Fruit fly (Drosophila melanogaster): ENCODE data around the gene CG12883.
A peak's percentile ranks its signal among the peaks of the same experiment; 100 is the strongest.

The CG12883 gene

dm6 chr3R:27661971-27662489, 17.1 kb upstream of the CG12883 start, which contains the start of gene unc80 (continued):
- TF ChIP-seq CG14050 (GFP tag; IDR thresholded peaks at IDR 0.05), result 0 out of 3 replicates have a peak, but pooled peaks have one; percentile 18
- no peak for TF ChIP-seq CG10274 (GFP tag; optimal IDR thresholded peaks at IDR 0.05)
- no peak for TF ChIP-seq bigmax (GFP tag; optimal IDR thresholded peaks at IDR 0.05)
- no peak for TF ChIP-seq h (optimal IDR thresholded peaks at IDR 0.05)
- peak; percentile 73 for TF ChIP-seq lab (GFP tag; optimal IDR thresholded peaks at IDR 0.05)
- TF ChIP-seq lilli (GFP tag; optimal IDR thresholded peaks at IDR 0.05), result peak; percentile 7
- TF ChIP-seq Drgx (GFP tag; IDR thresholded peaks at IDR 0.05), result no peak
- TF ChIP-seq CG9817 (tag; optimal IDR thresholded peaks at IDR 0.05), result no peak
- no peak for TF ChIP-seq MESR4 (GFP tag; optimal IDR thresholded peaks at IDR 0.05)
- no peak for TF ChIP-seq bab2 (GFP tag; optimal IDR thresholded peaks at IDR 0.05)
- peak; percentile 7 for TF ChIP-seq CG10209 (GFP tag; optimal IDR thresholded peaks at IDR 0.05)
- TF ChIP-seq cwo (GFP tag; optimal IDR thresholded peaks at IDR 0.05), result no peak
- no peak for TF ChIP-seq Gsc (GFP tag; IDR thresholded peaks at IDR 0.05)
- TF ChIP-seq CG1832 (GFP tag; optimal IDR thresholded peaks at IDR 0.05), result no peak
- TF ChIP-seq Max (GFP tag; optimal IDR thresholded peaks at IDR 0.05), result no peak
- TF ChIP-seq Adf1 (GFP tag; IDR thresholded peaks at IDR 0.05), result peak; percentile 9; the same call in 1 of the 2 replicates
- TF ChIP-seq CG15601 (tag; optimal IDR thresholded peaks at IDR 0.05), result no peak
- peak; percentile 19 for TF ChIP-seq scrt (GFP tag; optimal IDR thresholded peaks at IDR 0.05)
- TF ChIP-seq Doc2 (GFP tag; IDR thresholded peaks at IDR 0.05), result no peak
- peak; percentile 43; the same call in 1 of the 2 replicates for TF ChIP-seq CG9932 (GFP tag; IDR thresholded peaks at IDR 0.05)
- TF ChIP-seq Hsf (GFP tag; optimal IDR thresholded peaks at IDR 0.05), result no peak
- no peak for TF ChIP-seq CG6683 (GFP tag; optimal IDR thresholded peaks at IDR 0.05)
- TF ChIP-seq Mrtf (GFP tag; IDR thresholded peaks at IDR 0.05), result no peak
- no peak for TF ChIP-seq hkb (optimal IDR thresholded peaks at IDR 0.05)
- TF ChIP-seq hkb (GFP tag; IDR thresholded peaks at IDR 0.05), result 0 out of 2 replicates have a peak, but pooled peaks have one; percentile 15
- TF ChIP-seq lmd (GFP tag; IDR thresholded peaks at IDR 0.05), result peak; percentile 27; the same call in 1 of the 2 replicates
- no peak for TF ChIP-seq trh (GFP tag; optimal IDR thresholded peaks at IDR 0.05)
- no peak for TF ChIP-seq CG11456 (GFP tag; IDR thresholded peaks at IDR 0.05)
- TF ChIP-seq Rfx (GFP tag; IDR thresholded peaks at IDR 0.05), result 0 out of 2 replicates have a peak, but pooled peaks have one; percentile 29
- no peak for TF ChIP-seq CG11696 (GFP tag; IDR thresholded peaks at IDR 0.05)
- TF ChIP-seq CG13123 (GFP tag; optimal IDR thresholded peaks at IDR 0.05), result no peak
- TF ChIP-seq Ets65A (GFP tag), result peak; percentile 13
- TF ChIP-seq CG18599 (GFP tag; optimal IDR thresholded peaks at IDR 0.05), result peak; percentile 81
- peak; percentile 11 for TF ChIP-seq pho (GFP tag; optimal IDR thresholded peaks at IDR 0.05)
- peak; percentile 59 for TF ChIP-seq Hmr (GFP tag; optimal IDR thresholded peaks at IDR 0.05)
- TF ChIP-seq Aef1 (GFP tag; IDR thresholded peaks at IDR 0.05), result no peak
- TF ChIP-seq CG11247 (GFP tag; IDR thresholded peaks at IDR 0.05), result 0 out of 2 replicates have a peak, but pooled peaks have one; percentile 24
- no peak for TF ChIP-seq pfk (GFP tag; optimal IDR thresholded peaks at IDR 0.05)
- peak; percentile 18 for TF ChIP-seq CG6854 (GFP tag; optimal IDR thresholded peaks at IDR 0.05)
- TF ChIP-seq ems (GFP tag; optimal IDR thresholded peaks at IDR 0.05), result no peak
- TF ChIP-seq Vsx1 (GFP tag; optimal IDR thresholded peaks at IDR 0.05), result no peak
- TF ChIP-seq CG3281 (GFP tag; optimal IDR thresholded peaks at IDR 0.05), result peak; percentile 28
- no peak for TF ChIP-seq CG13894 (tag; optimal IDR thresholded peaks at IDR 0.05)
- no peak for TF ChIP-seq HmgD (GFP tag; optimal IDR thresholded peaks at IDR 0.05)
- TF ChIP-seq D (optimal IDR thresholded peaks at IDR 0.05), result no peak
- no peak for TF ChIP-seq D (GFP tag; optimal IDR thresholded peaks at IDR 0.05)
- no peak for TF ChIP-seq ara (GFP tag; IDR thresholded peaks at IDR 0.05)
- TF ChIP-seq jigr1 (GFP tag; IDR thresholded peaks at IDR 0.05), result no peak
- TF ChIP-seq slbo (GFP tag; IDR thresholded peaks at IDR 0.05), result peak; percentile 42; the same call in 1 of the 2 replicates
- TF ChIP-seq bsh (GFP tag; optimal IDR thresholded peaks at IDR 0.05), result no peak
- TF ChIP-seq Pdp1 (GFP tag; optimal IDR thresholded peaks at IDR 0.05), result no peak

All from whole organism, embryonic.